Worm (Caenorhabditis elegans) whole organism, young adult: Measurements from ENCODE around the gene apn-1.

Experiments used
- B0019.2 ChIP-seq: fragments of 200-800 bp; sonication (Bioruptor generic); conservative IDR thresholded peaks from 2 replicates; pipeline ENCODE4 v1.3.6; 2022; ENCODE audit warnings: missing genetic modification reagents, missing genetic modification characterization, missing compliant biosample characterization
- C06A6.2 ChIP-seq: fragments of 200-800 bp; sonication (Bioruptor generic); conservative IDR thresholded peaks from 2 replicates; pipeline ENCODE4 v1.3.6; 2022; ENCODE audit warnings: missing genetic modification characterization, missing compliant biosample characterization
- F23B12.7 ChIP-seq: sonication (generic microtip); optimal IDR thresholded peaks from 2 replicates; lab custom pipeline; 2017; ENCODE audit warnings: missing genetic modification characterization, mild to moderate bottlenecking, missing compliant biosample characterization, antibody characterized with exemption, moderate library complexity; ENCODE audit not compliant: insufficient read depth
- F33H1.4 ChIP-seq: fragments of 200-800 bp; sonication (Bioruptor generic); IDR thresholded peaks from 2 replicates; pipeline ENCODE4 v1.3.6; 2022; ENCODE audit warnings: missing genetic modification reagents, missing genetic modification characterization, missing compliant biosample characterization
- F37B4.10 ChIP-seq: fragments of 200-800 bp; sonication (Bioruptor generic); IDR thresholded peaks from 2 replicates; pipeline ENCODE4 v1.3.6; 2022; ENCODE audit warnings: missing genetic modification characterization, missing compliant biosample characterization
- F39B2.1 ChIP-seq: fragments of 200-800 bp; sonication (Bioruptor generic); IDR thresholded peaks from 2 replicates; pipeline ENCODE4 v1.3.6; 2022; ENCODE audit warnings: missing genetic modification reagents, missing genetic modification characterization, missing compliant biosample characterization
- F49E8.2 ChIP-seq: sonication (generic microtip); optimal IDR thresholded peaks from 3 replicates; lab custom pipeline; 2017; ENCODE audit warnings: missing genetic modification characterization, mild to moderate bottlenecking, missing compliant biosample characterization, antibody characterized with exemption, moderate library complexity; ENCODE audit not compliant: insufficient read depth
- F55B11.4 ChIP-seq: sonication (generic microtip); optimal IDR thresholded peaks from 2 replicates; lab custom pipeline; 2016; ENCODE audit warnings: missing compliant biosample characterization, missing genetic modification characterization, borderline replicate concordance; ENCODE audit not compliant: insufficient read depth
- F57A8.1 ChIP-seq: fragments of 200-800 bp; sonication (Bioruptor generic); optimal IDR thresholded peaks from 2 replicates; lab custom pipeline; 2018; ENCODE audit warnings: mild to moderate bottlenecking, missing genetic modification characterization, moderate library complexity, missing compliant biosample characterization
- ZK185.1 ChIP-seq: sonication (generic microtip); optimal IDR thresholded peaks from 2 replicates; lab custom pipeline; 2016; ENCODE audit warnings: mild to moderate bottlenecking, missing genetic modification characterization, missing compliant biosample characterization; ENCODE audit not compliant: poor library complexity, severe bottlenecking
- aptf-2 ChIP-seq: fragments of 200-800 bp; sonication (Bioruptor generic); conservative IDR thresholded peaks from 2 replicates; pipeline ENCODE4 v1.3.6; 2022; ENCODE audit warnings: missing genetic modification reagents, missing genetic modification characterization, missing compliant biosample characterization
- attf-5 ChIP-seq: fragments of 200-800 bp; sonication (Bioruptor generic); optimal IDR thresholded peaks from 2 replicates; lab custom pipeline; 2018; ENCODE audit warnings: mild to moderate bottlenecking, missing genetic modification characterization, missing compliant biosample characterization
- cebp-1 ChIP-seq, 2 experiments: fragments of 200-800 bp in 1 of 2; sonication (Bioruptor generic) in 1 of 2; sonication (generic microtip) in 1 of 2; IDR thresholded peaks in 1 of 2; optimal IDR thresholded peaks in 1 of 2; 2 replicates each; pipeline versions ENCODE4 v1.3.6 to Lab custom; 2017 to 2022; ENCODE audit warnings: missing compliant biosample characterization in 2 of 2, missing genetic modification characterization in 2 of 2, mild to moderate bottlenecking in 1 of 2, missing genetic modification reagents in 1 of 2, moderate library complexity in 1 of 2
- ceh-27 ChIP-seq: fragments of 200-800 bp; sonication (Bioruptor generic); optimal IDR thresholded peaks from 2 replicates; lab custom pipeline; 2018; ENCODE audit warnings: mild to moderate bottlenecking, missing genetic modification characterization, moderate library complexity, missing compliant biosample characterization
- ceh-40 ChIP-seq: fragments of 200-800 bp; sonication (Bioruptor generic); IDR thresholded peaks from 2 replicates; pipeline ENCODE4 v1.3.6; 2022; ENCODE audit warnings: missing genetic modification characterization, missing compliant biosample characterization
- ceh-58 ChIP-seq: fragments of 200-800 bp; sonication (Bioruptor generic); IDR thresholded peaks from 2 replicates; pipeline ENCODE4 v1.3.6; 2022; ENCODE audit warnings: missing genetic modification characterization, missing compliant biosample characterization
- egl-18 ChIP-seq: fragments of 200-800 bp; sonication (Bioruptor generic); IDR thresholded peaks from 2 replicates; pipeline ENCODE4 v1.3.6; 2022; ENCODE audit warnings: missing genetic modification reagents, missing genetic modification characterization, missing compliant biosample characterization
- egrh-3 ChIP-seq: fragments of 200-800 bp; sonication (Bioruptor generic); IDR thresholded peaks from 2 replicates; pipeline ENCODE4 v1.3.6; 2022; ENCODE audit warnings: missing genetic modification reagents, missing genetic modification characterization, missing compliant biosample characterization
- fkh-3 ChIP-seq: sonication (generic microtip); optimal IDR thresholded peaks from 2 replicates; lab custom pipeline; 2016; ENCODE audit warnings: mild to moderate bottlenecking, missing genetic modification characterization, missing compliant biosample characterization
- him-1 ChIP-seq: sonication (generic microtip); optimal IDR thresholded peaks from 2 replicates; lab custom pipeline; 2016; ENCODE audit warnings: missing genotype, missing genetic modification reagents, missing genetic modification characterization, missing compliant biosample characterization
- hrde-1 ChIP-seq: sonication (generic microtip); optimal IDR thresholded peaks from 2 replicates; lab custom pipeline; 2016; ENCODE audit warnings: missing genetic modification characterization, mild to moderate bottlenecking, missing compliant biosample characterization, moderate library complexity, missing genotype, missing genetic modification reagents, borderline replicate concordance
- hsf-1 ChIP-seq: fragments of 200-800 bp; sonication (Bioruptor generic); IDR thresholded peaks from 2 replicates; pipeline ENCODE4 v1.3.6; 2022; ENCODE audit warnings: missing genetic modification reagents, missing genetic modification characterization, missing compliant biosample characterization
- let-526 ChIP-seq: fragments of 200-800 bp; sonication (Bioruptor generic); IDR thresholded peaks from 2 replicates; pipeline ENCODE4 v1.3.6; 2022; ENCODE audit warnings: missing genetic modification reagents, missing genetic modification characterization, missing compliant biosample characterization
- lin-26 ChIP-seq: fragments of 200-800 bp; sonication (Bioruptor generic); IDR thresholded peaks from 2 replicates; pipeline ENCODE4 v1.3.6; 2022; ENCODE audit warnings: missing genetic modification reagents, missing genetic modification characterization, missing compliant biosample characterization
- lin-35 ChIP-seq, 3 experiments: fragments of 150-350 bp in 2 of 3; sonication (generic microtip) in 1 of 3; optimal IDR thresholded peaks; 2 replicates each; lab custom pipeline; 2014 to 2018; ENCODE audit warnings: missing biosample characterization in 3 of 3, missing genetic modification characterization in 3 of 3, missing genetic modification reagents in 3 of 3
- lin-40 ChIP-seq: sonication (generic microtip); optimal IDR thresholded peaks from 2 replicates; lab custom pipeline; 2016; ENCODE audit warnings: missing genetic modification characterization, mild to moderate bottlenecking, missing compliant biosample characterization, missing genotype, missing genetic modification reagents
- lsy-27 ChIP-seq: sonication (generic microtip); optimal IDR thresholded peaks from 2 replicates; lab custom pipeline; 2017; ENCODE audit warnings: missing genetic modification characterization, mild to moderate bottlenecking, missing compliant biosample characterization, antibody characterized with exemption, missing genotype, borderline replicate concordance; ENCODE audit not compliant: insufficient read depth
- madf-10 ChIP-seq: sonication (generic microtip); optimal IDR thresholded peaks from 2 replicates; lab custom pipeline; 2016; ENCODE audit warnings: mild to moderate bottlenecking, missing genetic modification characterization, missing compliant biosample characterization
- madf-3 ChIP-seq: fragments of 200-800 bp; sonication (Bioruptor generic); IDR thresholded peaks from 2 replicates; pipeline ENCODE4 v1.3.6; 2022; ENCODE audit warnings: missing genetic modification reagents, missing genetic modification characterization, missing compliant biosample characterization
- madf-6 ChIP-seq: fragments of 200-800 bp; sonication (Bioruptor generic); IDR thresholded peaks from 2 replicates; pipeline ENCODE4 v1.3.6; 2022; ENCODE audit warnings: missing genetic modification reagents, missing genetic modification characterization, missing compliant biosample characterization
- mcd-1 ChIP-seq: fragments of 200-800 bp; sonication (Bioruptor generic); IDR thresholded peaks from 2 replicates; pipeline ENCODE4 v1.3.6; 2022; ENCODE audit warnings: missing genetic modification reagents, missing genetic modification characterization, missing compliant biosample characterization
- mel-28 ChIP-seq: sonication (generic microtip); optimal IDR thresholded peaks from 2 replicates; lab custom pipeline; 2016; ENCODE audit warnings: borderline replicate concordance, mild to moderate bottlenecking, missing genetic modification characterization, missing compliant biosample characterization
- nfyb-1 ChIP-seq: fragments of 200-800 bp; sonication (Bioruptor generic); IDR thresholded peaks from 2 replicates; pipeline ENCODE4 v1.3.6; 2022; ENCODE audit warnings: missing genetic modification reagents, missing genetic modification characterization, missing compliant biosample characterization
- rec-8 ChIP-seq, 2 experiments: sonication (generic microtip); optimal IDR thresholded peaks; 2 replicates each; lab custom pipeline; 2016; ENCODE audit warnings: mild to moderate bottlenecking in 2 of 2, missing genetic modification characterization in 2 of 2, missing genetic modification reagents in 2 of 2, missing genotype in 2 of 2, missing biosample characterization in 1 of 2, missing compliant biosample characterization in 1 of 2, moderate library complexity in 1 of 2
- repo-1 ChIP-seq: sonication (generic microtip); optimal IDR thresholded peaks from 2 replicates; lab custom pipeline; 2017; ENCODE audit warnings: mild to moderate bottlenecking, missing genetic modification characterization, missing compliant biosample characterization
- snpc-1.1 ChIP-seq: sonication (generic microtip); optimal IDR thresholded peaks from 2 replicates; lab custom pipeline; 2017; ENCODE audit warnings: missing genetic modification characterization, mild to moderate bottlenecking, missing compliant biosample characterization, antibody characterized with exemption, moderate library complexity, missing genotype, missing genetic modification reagents; ENCODE audit not compliant: insufficient read depth
- snpc-3.4 ChIP-seq: sonication (generic microtip); optimal IDR thresholded peaks from 2 replicates; lab custom pipeline; 2017; ENCODE audit warnings: missing genetic modification characterization, mild to moderate bottlenecking, missing compliant biosample characterization, antibody characterized with exemption, moderate library complexity, missing genotype, missing genetic modification reagents
- snpc-4 ChIP-seq, 5 experiments: fragments of 150-350 bp in 1 of 5; sonication (generic microtip) in 4 of 5; optimal IDR thresholded peaks; 2 replicates each; lab custom pipeline; 2014 to 2018; ENCODE audit warnings: missing genetic modification characterization in 5 of 5, missing biosample characterization in 3 of 5, antibody characterized with exemption in 2 of 5, mild to moderate bottlenecking in 2 of 5, missing compliant biosample characterization in 2 of 5, missing genotype in 2 of 5, moderate library complexity in 2 of 5, missing genetic modification reagents in 1 of 5
- sptf-2 ChIP-seq: fragments of 200-800 bp; sonication (Bioruptor generic); optimal IDR thresholded peaks from 2 replicates; lab custom pipeline; 2018; ENCODE audit warnings: mild to moderate bottlenecking, missing genetic modification characterization, missing compliant biosample characterization
- tbp1 ChIP-seq: fragments of 200-800 bp; sonication (Bioruptor generic); optimal IDR thresholded peaks from 2 replicates; lab custom pipeline; 2018; ENCODE audit warnings: mild to moderate bottlenecking, missing genetic modification characterization, missing compliant biosample characterization
- ztf-22 ChIP-seq: fragments of 200-800 bp; sonication (Bioruptor generic); optimal IDR thresholded peaks from 2 replicates; lab custom pipeline; 2018; ENCODE audit warnings: mild to moderate bottlenecking, missing genetic modification characterization, moderate library complexity, missing compliant biosample characterization
- ztf-25 ChIP-seq: fragments of 200-800 bp; sonication (Bioruptor generic); IDR thresholded peaks from 2 replicates; pipeline ENCODE4 v1.3.6; 2022; ENCODE audit warnings: missing genetic modification reagents, missing genetic modification characterization, missing compliant biosample characterization
- ztf-26 ChIP-seq: sonication (generic microtip); optimal IDR thresholded peaks from 2 replicates; lab custom pipeline; 2017; ENCODE audit warnings: missing genetic modification characterization, missing compliant biosample characterization
- ztf-28 ChIP-seq: fragments of 200-800 bp; sonication (Bioruptor generic); IDR thresholded peaks from 2 replicates; pipeline ENCODE4 v1.3.6; 2022; ENCODE audit warnings: missing genetic modification reagents, missing genetic modification characterization, missing compliant biosample characterization

apn-1 gene

DNA sequence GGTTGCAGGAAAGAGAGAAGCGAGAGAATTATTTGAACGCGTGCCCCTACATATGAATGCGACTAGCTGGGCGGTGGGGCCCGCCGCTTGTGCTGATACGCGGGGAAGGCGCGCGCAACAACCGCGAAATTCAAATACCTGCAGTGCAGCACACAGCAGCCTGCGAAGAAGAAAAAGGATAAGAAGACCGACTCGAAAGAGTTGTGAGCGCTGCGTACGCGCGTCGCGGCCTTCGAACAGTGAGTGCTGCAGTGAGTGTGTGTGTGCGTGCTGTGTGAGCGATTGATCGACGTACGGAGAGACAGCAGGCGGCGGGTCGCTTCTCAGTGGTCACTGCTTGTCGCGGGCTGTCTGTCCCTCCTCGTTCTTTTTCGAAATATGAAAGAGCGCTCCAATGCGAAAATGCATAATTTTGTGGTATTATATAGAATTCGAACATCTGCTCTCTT, 19.1 kb upstream of the apn-1 start (continued):
- peak; percentile 22 for TF ChIP-seq F23B12.7 (tag; lab: Kevin White, UChicago)
- no peak for TF ChIP-seq fkh-3 (tag; lab: Kevin White, UChicago)
- no peak for TF ChIP-seq him-1 (tag; lab: Kevin White, UChicago)
- TF ChIP-seq egl-18: 0 out of 2 replicates have a peak, but pooled peaks have one; percentile 66
- TF ChIP-seq snpc-3.4 (tag; lab: Kevin White, UChicago): peak; percentile 17
- no peak for TF ChIP-seq aptf-2
- TF ChIP-seq F37B4.10 (GFP tag; lab: Robert Waterston, UW): no peak
- TF ChIP-seq ztf-28 (GFP tag; lab: Robert Waterston, UW): peak; percentile 41; the same call in 1 of the 2 replicates
- peak; percentile 79 for TF ChIP-seq lin-26 (GFP tag; lab: Robert Waterston, UW)
- no peak for TF ChIP-seq ztf-25 (GFP tag; lab: Robert Waterston, UW)
- peak; percentile 87 for TF ChIP-seq ceh-27 (GFP tag; lab: Kevin White, UChicago)
- peak; percentile 95 for TF ChIP-seq nfyb-1 (GFP tag; lab: Robert Waterston, UW)
- peak; percentile 90 for TF ChIP-seq lin-40 (tag; lab: Kevin White, UChicago)
- 0 out of 2 replicates have a peak, but pooled peaks have one; percentile 38 for TF ChIP-seq hsf-1 (GFP tag; lab: Robert Waterston, UW)
- TF ChIP-seq C06A6.2 (GFP tag; lab: Robert Waterston, UW): peak; percentile 74
- TF ChIP-seq madf-3: peak; percentile 72; the same call in 1 of the 2 replicates
- TF ChIP-seq hrde-1 (tag; lab: Kevin White, UChicago): no peak
- no peak for TF ChIP-seq F57A8.1 (GFP tag; lab: Kevin White, UChicago)
- TF ChIP-seq lsy-27 (tag; lab: Kevin White, UChicago): no peak
- peak in 1 of 3 experiments; percentile 89 for TF ChIP-seq lin-35 (GFP tag; optimal IDR thresholded peaks at IDR 0.05; lab: Kevin White, UChicago)
- TF ChIP-seq sptf-2 (GFP tag; lab: Kevin White, UChicago): peak; percentile 18
- TF ChIP-seq attf-5 (GFP tag; lab: Kevin White, UChicago): peak; percentile 98
- TF ChIP-seq snpc-4 (GFP tag; optimal IDR thresholded peaks at IDR 0.05; lab: Kevin White, UChicago): peak; percentile 54
- peak; percentile 23 to 68 (median 42) for TF ChIP-seq snpc-4 (tag; optimal IDR thresholded peaks at IDR 0.05; lab: Kevin White, UChicago)
- peak; percentile 41 for TF ChIP-seq ZK185.1
- TF ChIP-seq tbp1 (GFP tag; lab: Kevin White, UChicago): peak; percentile 64
- TF ChIP-seq F33H1.4 (GFP tag; lab: Robert Waterston, UW): peak; percentile 38
- TF ChIP-seq mcd-1: peak; percentile 91
- peak; percentile 93 for TF ChIP-seq ztf-26
- TF ChIP-seq rec-8 (tag; optimal IDR thresholded peaks at IDR 0.05; lab: Kevin White, UChicago): no peak
- no peak for TF ChIP-seq F49E8.2 (tag; lab: Kevin White, UChicago)
- peak; percentile 78 for TF ChIP-seq cebp-1 (GFP tag; IDR thresholded peaks at IDR 0.05; lab: Robert Waterston, UW)
- peak; percentile 92 for TF ChIP-seq cebp-1 (tag; optimal IDR thresholded peaks at IDR 0.05; lab: Kevin White, UChicago)
- TF ChIP-seq madf-6 (GFP tag; lab: Robert Waterston, UW): peak; percentile 38; the same call in 1 of the 2 replicates
- peak; percentile 72 for TF ChIP-seq ztf-22 (GFP tag; lab: Kevin White, UChicago)
- peak; percentile 88 for TF ChIP-seq egrh-3 (GFP tag; lab: Robert Waterston, UW)
- no peak for TF ChIP-seq mel-28
- 0 out of 2 replicates have a peak, but pooled peaks have one; percentile 30 for TF ChIP-seq ceh-40 (GFP tag; lab: Robert Waterston, UW)
- peak; percentile 83 for TF ChIP-seq repo-1
- no peak for TF ChIP-seq B0019.2 (GFP tag; lab: Robert Waterston, UW)
- TF ChIP-seq F39B2.1: no peak
- peak; percentile 90 for TF ChIP-seq madf-10 (tag; lab: Kevin White, UChicago)
- TF ChIP-seq ceh-58 (GFP tag; lab: Robert Waterston, UW): no peak
- no peak for TF ChIP-seq F55B11.4 (tag; lab: Kevin White, UChicago)
- TF ChIP-seq let-526 (GFP tag; lab: Robert Waterston, UW): peak; percentile 88
- no peak for TF ChIP-seq snpc-1.1
